Worm (Caenorhabditis elegans): ENCODE measurements around the gene mua-3.

Gene mua-3

DNA sequence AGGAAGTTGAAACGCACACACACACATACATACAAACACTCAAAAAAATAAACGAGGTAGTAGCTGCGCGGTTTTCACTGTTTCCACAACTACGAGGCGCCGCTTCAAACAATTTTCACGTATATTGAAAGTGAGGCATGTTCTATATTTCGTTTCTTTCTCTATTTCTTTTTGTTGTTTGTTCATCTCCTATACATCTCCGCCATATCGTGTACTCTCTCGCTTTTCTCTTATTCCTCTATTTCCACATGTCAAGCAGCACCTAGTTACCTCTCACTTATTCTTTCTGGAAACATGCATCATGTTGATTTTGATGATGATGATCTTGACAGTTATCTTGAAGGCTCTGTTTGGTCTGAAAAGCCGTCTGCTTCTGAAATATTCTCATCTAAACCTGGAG, 23.7 kb upstream of the mua-3 start, which contains the start of gene ZK1128.7 (continued):
- no peak for TF ChIP-seq ztf-11 (tag; optimal IDR thresholded peaks at IDR 0.05)

DNA sequence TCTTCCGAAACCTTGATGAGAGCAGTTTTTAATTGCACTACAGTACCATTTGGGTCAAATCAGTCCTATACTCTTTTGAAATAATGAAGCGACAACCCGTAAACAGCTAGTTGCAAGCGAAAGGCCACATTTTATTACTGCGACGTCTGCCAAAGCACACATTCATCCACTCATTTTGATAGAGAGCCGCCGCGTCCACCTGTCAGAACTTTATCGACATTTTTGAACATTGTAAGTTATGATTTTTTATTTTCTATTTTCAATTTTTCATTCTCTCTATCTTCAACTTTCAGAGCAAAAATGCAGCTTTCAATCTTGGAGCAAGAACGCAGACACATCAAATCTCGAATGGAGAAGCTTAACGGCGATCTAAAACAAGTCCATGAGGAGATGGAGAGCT, 19.8 kb upstream of the mua-3 start, which contains the start of gene K08E5.6:
TSS of gene K08E5.6 (plus strand) at position 301 of the 400 bp plus-strand sequence.
- TF ChIP-seq daf-16 (GFP tag; optimal IDR thresholded peaks at IDR 0.05) (no peak), daf-16 (tag; optimal IDR thresholded peaks at IDR 0.05) (no peak), nhr-76 (tag; optimal IDR thresholded peaks at IDR 0.05) (no peak), nhr-237 (tag; optimal IDR thresholded peaks at IDR 0.05) (no peak), unc-130 (GFP tag; optimal IDR thresholded peaks at IDR 0.05) (no peak), unc-39 (tag; optimal IDR thresholded peaks at IDR 0.05) (no peak), rbr-2 (tag; optimal IDR thresholded peaks at IDR 0.05) (no peak), mdl-1 (tag; optimal IDR thresholded peaks at IDR 0.05) (no peak), nhr-6 (tag; optimal IDR thresholded peaks at IDR 0.05) (no peak), lir-3 (tag; optimal IDR thresholded peaks at IDR 0.05) (no peak), D1046.2 (GFP tag; IDR thresholded peaks at IDR 0.05) (no peak), ceh-82 (tag; optimal IDR thresholded peaks at IDR 0.05) (no peak), nhr-48 (tag; optimal IDR thresholded peaks at IDR 0.05) (no peak), F37D6.2 (tag; optimal IDR thresholded peaks at IDR 0.05) (no peak), dmd-8 (GFP tag; IDR thresholded peaks at IDR 0.05) (no peak), arid-1 (GFP tag; conservative IDR thresholded peaks at IDR 0.05) (no peak), dve-1 (tag; optimal IDR thresholded peaks at IDR 0.05; ENCODE audit: insufficient read depth) (no peak), mdt-29 (GFP tag; IDR thresholded peaks at IDR 0.05) (no peak), Y105C5A.15 (GFP tag; IDR thresholded peaks at IDR 0.05) (no peak), php-3 (GFP tag; IDR thresholded peaks at IDR 0.05) (no peak), lin-39 (tag; optimal IDR thresholded peaks at IDR 0.05) (no peak)

DNA sequence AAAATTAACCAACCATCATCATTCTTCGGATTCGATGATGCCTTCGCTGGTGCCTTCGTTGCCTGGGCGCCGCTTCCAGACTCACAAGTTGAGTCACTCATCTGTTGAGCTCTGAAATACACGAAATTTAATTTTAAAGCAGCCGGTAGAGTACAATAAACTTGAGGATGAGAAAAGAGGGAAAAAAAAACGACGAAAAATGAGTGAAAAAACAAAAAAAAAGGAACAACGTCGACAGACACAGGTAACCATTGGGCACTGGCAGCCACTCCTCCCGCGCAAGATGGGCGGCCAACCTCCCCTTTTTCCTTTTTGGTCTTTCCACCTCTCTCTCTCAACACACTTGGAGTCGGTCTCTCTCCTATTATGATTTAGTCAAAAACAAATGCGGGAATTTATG, 13.8 kb upstream of the mua-3 start, which contains the start of gene K08E5.1:
TSS of gene K08E5.1 (minus strand) at position 101 of the 400 bp plus-strand sequence.
- TF ChIP-seq F49E8.2 (tag; optimal IDR thresholded peaks at IDR 0.05; ENCODE audit: borderline replicate concordance) (no peak), attf-4 (tag; optimal IDR thresholded peaks at IDR 0.05) (no peak), mdl-1 (tag; optimal IDR thresholded peaks at IDR 0.05) (no peak), nhr-102 (tag; optimal IDR thresholded peaks at IDR 0.05) (no peak), nhr-77 (tag; optimal IDR thresholded peaks at IDR 0.05) (no peak), daf-16 (GFP tag; optimal IDR thresholded peaks at IDR 0.05) (no peak), daf-16 (tag; optimal IDR thresholded peaks at IDR 0.05) (no peak), pha-4 (GFP tag; IDR thresholded peaks at IDR 0.05) (no peak), pha-4 (tag; optimal IDR thresholded peaks at IDR 0.05) (no peak), ceh-62 (tag; optimal IDR thresholded peaks at IDR 0.05) (no peak), Y105C5A.15 (GFP tag; IDR thresholded peaks at IDR 0.05) (no peak), dmd-6 (GFP tag; IDR thresholded peaks at IDR 0.05) (no peak), mes-2 (tag; optimal IDR thresholded peaks at IDR 0.05; ENCODE audit: poor library complexity, severe bottlenecking) (no peak), F10B5.3 (tag; optimal IDR thresholded peaks at IDR 0.05) (no peak), lin-38 (GFP tag; IDR thresholded peaks at IDR 0.05) (no peak), aly-2 (tag; optimal IDR thresholded peaks at IDR 0.05) (no peak)

DNA sequence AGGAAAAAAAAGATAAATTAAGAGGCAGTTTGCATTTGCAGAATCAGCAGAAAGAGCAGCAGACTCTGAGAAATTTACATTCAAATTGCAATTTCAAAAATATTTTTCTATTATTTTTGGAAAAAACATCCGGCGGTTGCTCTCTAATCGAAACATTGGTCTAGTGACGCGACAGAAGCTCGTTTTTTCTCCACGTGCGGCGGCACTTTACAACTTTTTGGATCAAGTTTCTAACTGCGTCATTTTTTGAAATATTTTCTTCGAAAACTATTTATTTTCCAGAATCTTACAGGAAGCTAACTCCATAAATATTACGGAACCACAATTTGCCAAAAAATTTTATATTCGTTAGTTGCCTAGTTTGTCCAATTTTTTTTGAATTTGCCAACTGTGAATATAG, 10.6 kb upstream of the mua-3 start:
- TF ChIP-seq daf-12 (tag; optimal IDR thresholded peaks at IDR 0.05) = no peak
- peak; percentile 94 for TF ChIP-seq aha-1 (tag)

DNA sequence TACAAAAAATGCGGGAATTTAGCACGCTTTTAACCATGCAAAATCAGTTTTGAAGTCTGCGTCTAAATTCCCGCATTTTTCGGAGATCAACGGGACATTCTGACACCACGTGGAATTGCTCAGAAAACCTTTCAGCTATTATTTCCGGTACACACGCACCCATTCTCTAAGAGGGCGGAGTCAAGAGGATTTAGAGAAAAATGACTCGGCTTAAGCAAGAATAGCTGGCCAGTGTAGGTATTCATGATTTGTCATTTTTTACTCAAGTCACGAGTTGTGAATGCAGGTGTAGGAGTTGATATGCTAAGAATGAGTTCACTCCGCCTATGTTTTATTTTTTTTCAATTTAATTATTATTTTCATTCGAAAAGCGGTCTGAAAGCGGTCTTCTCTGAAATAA, 9.8 kb upstream of the mua-3 start:
- peak; percentile 31 for TF ChIP-seq mxl-3 (GFP tag; optimal IDR thresholded peaks at IDR 0.05)
- TF ChIP-seq ceh-20 (GFP tag; IDR thresholded peaks at IDR 0.05) = 0 out of 2 replicates have a peak, but pooled peaks have one; percentile 26
- TF ChIP-seq aha-1 (tag) = peak; percentile 98
- peak in 1 of 2 experiments; percentile 21 for TF ChIP-seq lsy-2 (tag; optimal IDR thresholded peaks at IDR 0.05)
- no peak for TF ChIP-seq zip-2 (tag; optimal IDR thresholded peaks at IDR 0.05)
- TF ChIP-seq hlh-30 (tag; optimal IDR thresholded peaks at IDR 0.05; ENCODE audit: insufficient read depth) = peak; percentile 36
- TF ChIP-seq nhr-41 (GFP tag; IDR thresholded peaks at IDR 0.05) = no peak
- TF ChIP-seq nhr-48 (tag; optimal IDR thresholded peaks at IDR 0.05) = peak; percentile 75
- no peak for TF ChIP-seq daf-19 (GFP tag; conservative IDR thresholded peaks at IDR 0.05)
